Fruit fly (Drosophila melanogaster) whole organism, embryonic: Measurements from ENCODE around the gene Kaz-m1.

ENCODE experiments used
- CG10147 ChIP-seq: fragments of 200-800 bp; sonication (Bioruptor generic); optimal IDR thresholded peaks from 2 replicates; lab custom pipeline; 2019; ENCODE audit warnings: missing biosample characterization, mild to moderate bottlenecking, missing genetic modification characterization, moderate library complexity
- CG10209 ChIP-seq: fragments of 200-800 bp; sonication (Bioruptor generic); optimal IDR thresholded peaks from 3 replicates; lab custom pipeline; 2017; ENCODE audit warnings: missing biosample characterization, mild to moderate bottlenecking, missing genetic modification characterization, missing genetic modification reagents
- CG12219 ChIP-seq: fragments of 200-800 bp; sonication (Bioruptor generic); optimal IDR thresholded peaks from 3 replicates; lab custom pipeline; 2018; ENCODE audit warnings: missing biosample characterization, mild to moderate bottlenecking, missing genetic modification characterization
- CG13287 ChIP-seq: fragments of 200-800 bp; sonication (Bioruptor generic); IDR thresholded peaks from 2 replicates; pipeline ENCODE4 v1.3.6; 2022; ENCODE audit warnings: missing biosample characterization, missing genetic modification characterization; ENCODE audit not compliant: partially characterized antibody
- CG14965 ChIP-seq: fragments of 200-800 bp; sonication (Bioruptor generic); optimal IDR thresholded peaks from 2 replicates; lab custom pipeline; 2016; ENCODE audit warnings: missing biosample characterization, missing genetic modification characterization, borderline replicate concordance
- CG30020 ChIP-seq: fragments of 200-800 bp; optimal IDR thresholded peaks from 2 replicates; lab custom pipeline; 2019; ENCODE audit warnings: missing biosample characterization, mild to moderate bottlenecking, missing genetic modification characterization, moderate library complexity
- CG31224 ChIP-seq: fragments of 200-800 bp; sonication (Bioruptor generic); IDR thresholded peaks from 2 replicates; pipeline ENCODE4 v1.3.6; 2022; ENCODE audit warnings: missing biosample characterization, missing genetic modification characterization
- CG3163 ChIP-seq: fragments of 200-800 bp; sonication (Bioruptor generic); optimal IDR thresholded peaks from 3 replicates; lab custom pipeline; 2016; ENCODE audit warnings: missing biosample characterization, missing genetic modification characterization
- CG3407 ChIP-seq: fragments of 200-800 bp; sonication (Bioruptor generic); optimal IDR thresholded peaks from 2 replicates; lab custom pipeline; 2018; ENCODE audit warnings: missing biosample characterization, mild to moderate bottlenecking, missing genetic modification characterization
- CG34422 ChIP-seq: fragments of 200-800 bp; sonication (Bioruptor generic); IDR thresholded peaks from 3 replicates; pipeline ENCODE4 v1.3.6; 2022; ENCODE audit warnings: missing biosample characterization, missing genetic modification characterization
- CG4854 ChIP-seq: fragments of 200-800 bp; sonication (Bioruptor generic); optimal IDR thresholded peaks from 2 replicates; lab custom pipeline; 2016; ENCODE audit warnings: missing biosample characterization, missing genetic modification characterization, inconsistent platforms
- CG6854 ChIP-seq: fragments of 200-800 bp; sonication (Bioruptor generic); optimal IDR thresholded peaks from 3 replicates; lab custom pipeline; 2017; ENCODE audit warnings: missing biosample characterization, mild to moderate bottlenecking, missing genetic modification characterization
- CG7745 ChIP-seq: fragments of 200-800 bp; sonication (Bioruptor generic); optimal IDR thresholded peaks from 2 replicates; lab custom pipeline; 2018; ENCODE audit warnings: missing biosample characterization, mild to moderate bottlenecking, missing genetic modification characterization, moderate library complexity
- CG8765 ChIP-seq: fragments of 200-800 bp; sonication (Bioruptor generic); IDR thresholded peaks from 2 replicates; pipeline ENCODE4 v1.3.6; 2022; ENCODE audit warnings: missing biosample characterization, missing genetic modification characterization
- CG9437 ChIP-seq: fragments of 200-800 bp; sonication (Bioruptor generic); optimal IDR thresholded peaks from 2 replicates; lab custom pipeline; 2018; ENCODE audit warnings: missing biosample characterization, mild to moderate bottlenecking, missing genetic modification characterization
- D19B ChIP-seq: fragments of 200-800 bp; sonication (Bioruptor generic); optimal IDR thresholded peaks from 2 replicates; lab custom pipeline; 2017; ENCODE audit warnings: missing biosample characterization, mild to moderate bottlenecking, missing genetic modification characterization
- Dip2 ChIP-seq: fragments of 200-800 bp; sonication (Bioruptor generic); IDR thresholded peaks from 2 replicates; pipeline ENCODE4 v1.3.6; 2022; ENCODE audit warnings: missing biosample characterization, missing genetic modification characterization
- Dref ChIP-seq: fragments of 200-800 bp; sonication (Bioruptor generic); IDR thresholded peaks from 2 replicates; pipeline ENCODE4 v1.3.6; 2022; ENCODE audit warnings: missing biosample characterization, missing genetic modification characterization
- Gsc ChIP-seq: fragments of 200-800 bp; sonication (Bioruptor generic); IDR thresholded peaks from 2 replicates; pipeline ENCODE4 v1.3.6; 2022; ENCODE audit warnings: missing biosample characterization, missing genetic modification characterization
- Hmx ChIP-seq: fragments of 200-800 bp; sonication (Bioruptor generic); optimal IDR thresholded peaks from 2 replicates; lab custom pipeline; 2016; ENCODE audit warnings: missing biosample characterization, missing genetic modification characterization
- Hr3 ChIP-seq: fragments of 200-800 bp; sonication (Bioruptor generic); optimal IDR thresholded peaks from 3 replicates; lab custom pipeline; 2016; ENCODE audit warnings: missing biosample characterization, missing genetic modification characterization
- Mes4 ChIP-seq: fragments of 200-800 bp; sonication (Bioruptor generic); optimal IDR thresholded peaks from 2 replicates; lab custom pipeline; 2016; ENCODE audit warnings: missing biosample characterization, missing genetic modification characterization
- aop ChIP-seq: fragments of 200-800 bp; sonication (Bioruptor generic); IDR thresholded peaks from 2 replicates; pipeline ENCODE4 v1.3.6; 2022; ENCODE audit warnings: missing biosample characterization, missing genetic modification characterization
- bigmax ChIP-seq: fragments of 200-800 bp; sonication (Bioruptor generic); optimal IDR thresholded peaks from 2 replicates; lab custom pipeline; 2018; ENCODE audit warnings: missing biosample characterization, mild to moderate bottlenecking, missing genetic modification characterization
- cg ChIP-seq: fragments of 200-800 bp; sonication (Bioruptor generic); optimal IDR thresholded peaks from 3 replicates; lab custom pipeline; 2019; ENCODE audit warnings: missing biosample characterization, mild to moderate bottlenecking, missing genetic modification characterization, moderate library complexity
- disco-r ChIP-seq: fragments of 200-800 bp; sonication (Bioruptor generic); optimal IDR thresholded peaks from 2 replicates; lab custom pipeline; 2016; ENCODE audit warnings: missing biosample characterization, missing genetic modification characterization
- dm ChIP-seq: fragments of 200-800 bp; sonication (Bioruptor generic); optimal IDR thresholded peaks from 3 replicates; lab custom pipeline; 2016; ENCODE audit warnings: missing biosample characterization, missing genetic modification characterization
- gcm ChIP-seq: fragments of 200-800 bp; sonication (Bioruptor generic); optimal IDR thresholded peaks from 2 replicates; lab custom pipeline; 2019; ENCODE audit warnings: missing biosample characterization, mild to moderate bottlenecking, missing genetic modification characterization, moderate library complexity
- gfzf ChIP-seq: fragments of 200-800 bp; sonication (Bioruptor generic); optimal IDR thresholded peaks from 2 replicates; lab custom pipeline; 2016; ENCODE audit warnings: missing biosample characterization, mild to moderate bottlenecking, missing genetic modification characterization, moderate library complexity
- grau ChIP-seq: fragments of 200-800 bp; optimal IDR thresholded peaks from 3 replicates; lab custom pipeline; 2019; ENCODE audit warnings: missing biosample characterization, mild to moderate bottlenecking, missing genetic modification characterization, moderate library complexity
- gt ChIP-seq: fragments of 200-800 bp; sonication (Bioruptor generic); IDR thresholded peaks from 2 replicates; pipeline ENCODE4 v1.3.6; 2022; ENCODE audit warnings: missing biosample characterization, missing genetic modification characterization
- hkb ChIP-seq, 2 experiments: fragments of 200-800 bp in 1 of 2; fragments of >200 bp in 1 of 2; sonication (Bioruptor generic) in 1 of 2; IDR thresholded peaks in 1 of 2; optimal IDR thresholded peaks in 1 of 2; 2 replicates each; pipeline versions ENCODE4 v1.3.6 to Lab custom; 2017 to 2022; ENCODE audit warnings: missing biosample characterization in 1 of 2, missing genetic modification characterization in 1 of 2
- nom ChIP-seq: fragments of 200-800 bp; sonication (Bioruptor generic); optimal IDR thresholded peaks from 2 replicates; lab custom pipeline; 2017; ENCODE audit warnings: missing biosample characterization, missing genetic modification characterization, mild to moderate bottlenecking, moderate library complexity, missing genetic modification reagents
- odd ChIP-seq: fragments of 200-800 bp; sonication (Bioruptor generic); optimal IDR thresholded peaks from 2 replicates; lab custom pipeline; 2017; ENCODE audit warnings: missing biosample characterization, mild to moderate bottlenecking, missing genetic modification characterization
- org-1 ChIP-seq: fragments of 200-800 bp; sonication (Bioruptor generic); optimal IDR thresholded peaks from 2 replicates; lab custom pipeline; 2017; ENCODE audit warnings: missing biosample characterization, missing genetic modification characterization
- otp ChIP-seq: fragments of 200-800 bp; sonication (Bioruptor generic); IDR thresholded peaks from 3 replicates; pipeline ENCODE4, ENCODE4 v1.3.6; 2022; ENCODE audit warnings: missing biosample characterization, missing genetic modification characterization
- pan ChIP-seq, 4 experiments: fragments of >200 bp in 3 of 4; fragments of 200-800 bp in 1 of 4; sonication (Bioruptor generic) in 1 of 4; optimal IDR thresholded peaks in 3 of 4; IDR thresholded peaks in 1 of 4; 2 replicates each; pipeline versions ENCODE4 v1.3.6 to Lab custom; 2017 to 2022; ENCODE audit warnings: missing biosample characterization in 2 of 4, missing genetic modification characterization in 2 of 4, mixed read lengths in 1 of 4
- pho ChIP-seq: fragments of 200-800 bp; sonication (Bioruptor generic); optimal IDR thresholded peaks from 2 replicates; lab custom pipeline; 2016; ENCODE audit warnings: missing biosample characterization, missing genetic modification characterization
- psq ChIP-seq: fragments of 200-800 bp; sonication (Bioruptor generic); optimal IDR thresholded peaks from 2 replicates; lab custom pipeline; 2017; ENCODE audit warnings: missing biosample characterization, missing genetic modification characterization
- sd ChIP-seq: fragments of 200-800 bp; sonication (Bioruptor generic); optimal IDR thresholded peaks from 3 replicates; lab custom pipeline; 2018; ENCODE audit warnings: missing biosample characterization, mild to moderate bottlenecking, missing genetic modification characterization, moderate library complexity
- sisA ChIP-seq: fragments of 200-800 bp; sonication (Bioruptor generic); IDR thresholded peaks from 2 replicates; pipeline ENCODE4 v1.3.6; 2022; ENCODE audit warnings: missing biosample characterization, missing genetic modification characterization
- tap ChIP-seq: fragments of 200-800 bp; optimal IDR thresholded peaks from 3 replicates; lab custom pipeline; 2019; ENCODE audit warnings: missing biosample characterization, mild to moderate bottlenecking, missing genetic modification characterization, moderate library complexity
- tll ChIP-seq, 2 experiments: fragments of 200-800 bp in 1 of 2; fragments of >200 bp in 1 of 2; sonication (Bioruptor generic) in 1 of 2; optimal IDR thresholded peaks; 2 replicates each; lab custom pipeline; 2017 to 2019; ENCODE audit warnings: missing biosample characterization in 2 of 2, missing genetic modification characterization in 2 of 2, mild to moderate bottlenecking in 1 of 2, moderate library complexity in 1 of 2
- unc-4 ChIP-seq: fragments of 200-800 bp; sonication (Bioruptor generic); IDR thresholded peaks from 2 replicates; pipeline ENCODE4 v1.3.6; 2022; ENCODE audit warnings: missing biosample characterization, missing genetic modification characterization; ENCODE audit not compliant: partially characterized antibody
- vfl ChIP-seq: fragments of 200-800 bp; sonication (Bioruptor generic); optimal IDR thresholded peaks from 2 replicates; lab custom pipeline; 2016; ENCODE audit warnings: missing biosample characterization, missing genetic modification characterization
- vvl ChIP-seq: fragments of 200-800 bp; sonication (Bioruptor generic); IDR thresholded peaks from 2 replicates; pipeline ENCODE4 v1.3.6; 2022; ENCODE audit warnings: missing biosample characterization, missing genetic modification characterization
- wdn ChIP-seq: fragments of 200-800 bp; sonication (Bioruptor generic); IDR thresholded peaks from 2 replicates; pipeline ENCODE4 v1.3.6; 2022; ENCODE audit warnings: missing biosample characterization, missing genetic modification characterization

Gene Kaz-m1

dm6 chr3R:26017771-26018731 lies 3.5 kb downstream of the Kaz-m1 start (continued):
- TF ChIP-seq CG9437 (GFP tag; lab: Kevin White, UChicago), result peak; percentile 78
- TF ChIP-seq psq, result peak; percentile 33
- TF ChIP-seq aop (GFP tag; lab: Robert Waterston, UW), result peak; percentile 74; the same call in 1 of the 2 replicates
- TF ChIP-seq odd (GFP tag; lab: Kevin White, UChicago), result peak; percentile 72
- TF ChIP-seq CG4854 (GFP tag; lab: Kevin White, UChicago), result no peak
- no peak for TF ChIP-seq CG31224
- TF ChIP-seq tap (tag; lab: Kevin White, UChicago), result peak; percentile 66
- no peak for TF ChIP-seq CG3163 (GFP tag; lab: Kevin White, UChicago)
- peak; percentile 56 for TF ChIP-seq CG12219 (GFP tag; lab: Kevin White, UChicago)
- TF ChIP-seq wdn (GFP tag; lab: Robert Waterston, UW), result no peak
- TF ChIP-seq CG6854 (GFP tag; lab: Kevin White, UChicago), result no peak
- TF ChIP-seq CG8765 (GFP tag; lab: Robert Waterston, UW), result peak; percentile 56; the same call in 1 of the 2 replicates
- peak; percentile 30 for TF ChIP-seq CG10147 (GFP tag; lab: Kevin White, UChicago)
- TF ChIP-seq hkb (optimal IDR thresholded peaks at IDR 0.05; lab: Kevin White, UChicago), result no peak
- TF ChIP-seq hkb (GFP tag; IDR thresholded peaks at IDR 0.05; lab: Robert Waterston, UW), result peak; percentile 26; the same call in 1 of the 2 replicates
- TF ChIP-seq cg, result no peak
- no peak for TF ChIP-seq Dip2
- no peak for TF ChIP-seq bigmax
- peak; percentile 82 for TF ChIP-seq grau (tag; lab: Kevin White, UChicago)
- TF ChIP-seq vfl (GFP tag; lab: Kevin White, UChicago), result peak; percentile 21
- no peak for TF ChIP-seq CG14965
- TF ChIP-seq sd (tag; lab: Kevin White, UChicago), result no peak
- peak; percentile 52 for TF ChIP-seq CG7745 (tag; lab: Kevin White, UChicago)
- TF ChIP-seq CG3407 (GFP tag; lab: Kevin White, UChicago), result peak; percentile 79
- peak in 1 of 2 experiments; percentile 91 for TF ChIP-seq tll (GFP tag; optimal IDR thresholded peaks at IDR 0.05; lab: Kevin White, UChicago)
- no peak for TF ChIP-seq disco-r (GFP tag; lab: Kevin White, UChicago)
- no peak for TF ChIP-seq Mes4 (GFP tag; lab: Kevin White, UChicago)
- no peak for TF ChIP-seq Hmx (GFP tag; lab: Kevin White, UChicago)
- TF ChIP-seq nom (GFP tag; lab: Kevin White, UChicago), result peak; percentile 86
- no peak for TF ChIP-seq gfzf (GFP tag; lab: Kevin White, UChicago)
- no peak for TF ChIP-seq unc-4 (GFP tag; lab: Robert Waterston, UW)
- TF ChIP-seq D19B, result no peak
- TF ChIP-seq vvl (GFP tag; lab: Robert Waterston, UW), result 0 out of 2 replicates have a peak, but pooled peaks have one; percentile 78
- no peak for TF ChIP-seq gt (GFP tag; lab: Robert Waterston, UW)
- TF ChIP-seq pan (optimal IDR thresholded peaks at IDR 0.05; lab: Kevin White, UChicago), result no peak
- TF ChIP-seq pan (GFP tag; optimal IDR thresholded peaks at IDR 0.05 in 1 of 2, IDR thresholded peaks at IDR 0.05 in 1 of 2), result peak in 1 of 2 experiments; percentile 34
- TF ChIP-seq CG10209, result peak; percentile 84
- no peak for TF ChIP-seq pho (GFP tag; lab: Kevin White, UChicago)
- peak; percentile 43; the same call in 2 of the 3 replicates for TF ChIP-seq CG34422 (GFP tag; lab: Robert Waterston, UW)
- TF ChIP-seq org-1 (GFP tag; lab: Kevin White, UChicago), result peak; percentile 77
- peak; percentile 91 for TF ChIP-seq gcm (GFP tag; lab: Kevin White, UChicago)
- TF ChIP-seq Dref, result no peak
- TF ChIP-seq sisA, result peak; percentile 42; the same call in 1 of the 2 replicates
- no peak for TF ChIP-seq dm
- peak; percentile 72 for TF ChIP-seq Hr3
- TF ChIP-seq CG30020 (tag; lab: Kevin White, UChicago), result peak; percentile 74
- TF ChIP-seq CG13287 (GFP tag; lab: Robert Waterston, UW), result no peak
- TF ChIP-seq otp, result no peak
- TF ChIP-seq Gsc (GFP tag; lab: Robert Waterston, UW), result no peak; the same call in 1 of the 2 replicates
